Worm (Caenorhabditis elegans) whole organism, L1 larva: ENCODE results near the gene cdo-1.
A peak's percentile ranks its signal among the peaks of the same experiment; 100 is the strongest.

ENCODE experiments used
- aha-1 ChIP-seq: fragments of 150-350 bp; optimal IDR thresholded peaks from 2 replicates; lab custom pipeline; 2014; ENCODE audit warnings: missing biosample characterization, missing genetic modification characterization
- aly-2 ChIP-seq: fragments of 150-350 bp; optimal IDR thresholded peaks from 2 replicates; lab custom pipeline; 2014; ENCODE audit warnings: missing biosample characterization, missing genetic modification characterization
- ama-1 ChIP-seq: fragments of 150-350 bp; optimal IDR thresholded peaks from 2 replicates; lab custom pipeline; 2014
- ceh-8 ChIP-seq: fragments of 200-800 bp; sonication (Bioruptor generic); optimal IDR thresholded peaks from 2 replicates; lab custom pipeline; 2018; ENCODE audit warnings: mild to moderate bottlenecking, missing genetic modification characterization, moderate library complexity, missing compliant biosample characterization
- ceh-82 ChIP-seq, 3 experiments: fragments of 150-350 bp in 1 of 3; sonication (generic microtip) in 2 of 3; optimal IDR thresholded peaks; 2 replicates each; lab custom pipeline; 2014 to 2017; ENCODE audit warnings: missing biosample characterization in 3 of 3, missing genetic modification characterization in 3 of 3
- ces-1 ChIP-seq: fragments of 150-350 bp; optimal IDR thresholded peaks from 2 replicates; lab custom pipeline; 2014; ENCODE audit warnings: missing biosample characterization, missing genetic modification reagents, missing genetic modification characterization
- dsc-1 ChIP-seq: sonication (generic microtip); optimal IDR thresholded peaks from 2 replicates; lab custom pipeline; 2016; ENCODE audit warnings: mild to moderate bottlenecking, missing genetic modification characterization, missing compliant biosample characterization
- efl-1 ChIP-seq, 4 experiments: fragments of 150-350 bp; optimal IDR thresholded peaks in 3 of 4; peaks in 1 of 4; 1 replicate in 1 of 4; 2 replicates in 3 of 4; lab custom pipeline; 2014; ENCODE audit warnings: missing biosample characterization in 2 of 4, missing genetic modification characterization in 2 of 4, missing genetic modification reagents in 2 of 4
- egl-13 ChIP-seq: sonication (generic microtip); optimal IDR thresholded peaks from 2 replicates; lab custom pipeline; 2016; ENCODE audit warnings: missing genotype, missing genetic modification reagents, missing genetic modification characterization, missing compliant biosample characterization
- egl-27 ChIP-seq, 2 experiments: fragments of 150-350 bp in 1 of 2; sonication (generic microtip); optimal IDR thresholded peaks; 3 replicates each; lab custom pipeline; 2017 to 2018; ENCODE audit warnings: missing biosample characterization in 2 of 2, missing genetic modification characterization in 2 of 2, missing genetic modification reagents in 2 of 2
- elt-2 ChIP-seq: sonication (generic microtip); optimal IDR thresholded peaks from 2 replicates; lab custom pipeline; 2016; ENCODE audit warnings: missing genetic modification characterization, mild to moderate bottlenecking, inconsistent platforms, missing compliant biosample characterization, missing genetic modification reagents
- elt-3 ChIP-seq, 6 experiments: fragments of 150-350 bp in 1 of 6; sonication (generic microtip); optimal IDR thresholded peaks; 2 replicates each; lab custom pipeline; 2017 to 2018; ENCODE audit warnings: missing biosample characterization in 6 of 6, missing genetic modification characterization in 6 of 6, inconsistent platforms in 1 of 6
- ets-5 ChIP-seq: fragments of 200-800 bp; sonication (Bioruptor generic); IDR thresholded peaks from 2 replicates; pipeline ENCODE4 v1.3.6; 2022; ENCODE audit warnings: missing genetic modification characterization, missing compliant biosample characterization
- fkh-4 ChIP-seq: sonication (generic microtip); optimal IDR thresholded peaks from 2 replicates; lab custom pipeline; 2016; ENCODE audit warnings: missing compliant biosample characterization, missing genetic modification characterization, borderline replicate concordance
- fkh-8 ChIP-seq: sonication (generic microtip); optimal IDR thresholded peaks from 2 replicates; lab custom pipeline; 2016; ENCODE audit warnings: mild to moderate bottlenecking, missing genetic modification characterization, missing compliant biosample characterization
- fos-1 ChIP-seq: fragments of 150-350 bp; optimal IDR thresholded peaks from 2 replicates; lab custom pipeline; 2014; ENCODE audit warnings: missing biosample characterization, missing genetic modification characterization
- hlh-4 ChIP-seq: sonication (generic microtip); optimal IDR thresholded peaks from 2 replicates; lab custom pipeline; 2016; ENCODE audit warnings: mild to moderate bottlenecking, missing genetic modification characterization, missing compliant biosample characterization
- hpl-2 ChIP-seq: fragments of 150-350 bp; optimal IDR thresholded peaks from 2 replicates; lab custom pipeline; 2014; ENCODE audit warnings: missing biosample characterization, missing genetic modification reagents, missing genetic modification characterization
- irx-1 ChIP-seq: sonication (generic microtip); optimal IDR thresholded peaks from 2 replicates; lab custom pipeline; 2016; ENCODE audit warnings: missing genetic modification characterization, missing compliant biosample characterization
- lin-13 ChIP-seq: fragments of 150-350 bp; optimal IDR thresholded peaks from 2 replicates; lab custom pipeline; 2014; ENCODE audit warnings: missing biosample characterization, missing genetic modification reagents, missing genetic modification characterization
- lin-14 ChIP-seq: fragments of 200-800 bp; sonication (Bioruptor generic); optimal IDR thresholded peaks from 2 replicates; lab custom pipeline; 2018; ENCODE audit warnings: mild to moderate bottlenecking, missing genetic modification characterization, moderate library complexity, missing compliant biosample characterization
- lir-3 ChIP-seq: sonication (generic microtip); optimal IDR thresholded peaks from 2 replicates; lab custom pipeline; 2016; ENCODE audit warnings: mild to moderate bottlenecking, missing genetic modification characterization, moderate library complexity, missing compliant biosample characterization; ENCODE audit not compliant: poor library complexity
- lsy-2 ChIP-seq, 2 experiments: fragments of 150-350 bp; optimal IDR thresholded peaks; 2 replicates each; lab custom pipeline; 2014; ENCODE audit warnings: missing biosample characterization in 2 of 2, missing genetic modification characterization in 2 of 2
- mef-2 ChIP-seq: fragments of 150-350 bp; optimal IDR thresholded peaks from 2 replicates; lab custom pipeline; 2014; ENCODE audit warnings: missing biosample characterization, missing genetic modification characterization
- nhr-11 ChIP-seq: fragments of 150-350 bp; optimal IDR thresholded peaks from 2 replicates; lab custom pipeline; 2014; ENCODE audit warnings: missing biosample characterization, missing genetic modification characterization
- nhr-12 ChIP-seq: sonication (generic microtip); optimal IDR thresholded peaks from 2 replicates; lab custom pipeline; 2017; ENCODE audit warnings: missing biosample characterization, missing genetic modification characterization
- nhr-20 ChIP-seq: sonication (generic microtip); optimal IDR thresholded peaks from 2 replicates; lab custom pipeline; 2016; ENCODE audit warnings: mild to moderate bottlenecking, missing genetic modification characterization, missing compliant biosample characterization
- nhr-28 ChIP-seq: fragments of 150-350 bp; optimal IDR thresholded peaks from 2 replicates; lab custom pipeline; 2014; ENCODE audit warnings: missing biosample characterization, missing genetic modification characterization
- nhr-47 ChIP-seq: sonication (generic microtip); optimal IDR thresholded peaks from 2 replicates; lab custom pipeline; 2016; ENCODE audit warnings: mild to moderate bottlenecking, missing genetic modification characterization, moderate library complexity, missing compliant biosample characterization
- nhr-71 ChIP-seq: sonication (generic microtip); optimal IDR thresholded peaks from 2 replicates; lab custom pipeline; 2016; ENCODE audit warnings: mild to moderate bottlenecking, missing genetic modification characterization, moderate library complexity, missing compliant biosample characterization
- nhr-76 ChIP-seq: sonication (generic microtip); optimal IDR thresholded peaks from 2 replicates; lab custom pipeline; 2017; ENCODE audit warnings: missing biosample characterization, missing genetic modification characterization
- nhr-90 ChIP-seq: sonication (generic microtip); optimal IDR thresholded peaks from 2 replicates; lab custom pipeline; 2016; ENCODE audit warnings: mild to moderate bottlenecking, missing genetic modification characterization, missing compliant biosample characterization; ENCODE audit not compliant: poor library complexity
- pag-3 ChIP-seq: sonication (generic microtip); optimal IDR thresholded peaks from 2 replicates; lab custom pipeline; 2017; ENCODE audit warnings: missing genetic modification characterization, mild to moderate bottlenecking, missing compliant biosample characterization, antibody characterized with exemption, borderline replicate concordance; ENCODE audit not compliant: insufficient read depth
- pax-3 ChIP-seq: fragments of 200-800 bp; sonication (Bioruptor generic); optimal IDR thresholded peaks from 2 replicates; lab custom pipeline; 2018; ENCODE audit warnings: mild to moderate bottlenecking, missing genetic modification characterization, moderate library complexity, missing compliant biosample characterization
- rnt-1 ChIP-seq: sonication (generic microtip); optimal IDR thresholded peaks from 2 replicates; lab custom pipeline; 2016; ENCODE audit warnings: mild to moderate bottlenecking, missing genetic modification characterization, moderate library complexity, missing compliant biosample characterization
- skn-1 ChIP-seq: fragments of 150-350 bp; optimal IDR thresholded peaks from 2 replicates; lab custom pipeline; 2014; ENCODE audit warnings: missing biosample characterization, missing genetic modification characterization
- snu-23 ChIP-seq: sonication (generic microtip); optimal IDR thresholded peaks from 2 replicates; lab custom pipeline; 2016; ENCODE audit warnings: missing genetic modification characterization, missing compliant biosample characterization
- sox-4 ChIP-seq: sonication (generic microtip); optimal IDR thresholded peaks from 2 replicates; lab custom pipeline; 2016; ENCODE audit warnings: missing genetic modification characterization, missing compliant biosample characterization
- sptf-1 ChIP-seq: fragments of 150-350 bp; optimal IDR thresholded peaks from 2 replicates; lab custom pipeline; 2014; ENCODE audit warnings: missing biosample characterization, missing genetic modification characterization
- sup-37 ChIP-seq: fragments of 200-800 bp; sonication (Bioruptor generic); optimal IDR thresholded peaks from 2 replicates; lab custom pipeline; 2018; ENCODE audit warnings: mild to moderate bottlenecking, missing genetic modification characterization, missing compliant biosample characterization
- swsn-7 ChIP-seq: sonication (generic microtip); optimal IDR thresholded peaks from 2 replicates; lab custom pipeline; 2016; ENCODE audit warnings: missing genetic modification characterization, missing compliant biosample characterization
- tlp-1 ChIP-seq: fragments of 150-350 bp; optimal IDR thresholded peaks from 2 replicates; lab custom pipeline; 2014; ENCODE audit warnings: missing biosample characterization, missing genetic modification characterization
- unc-86 ChIP-seq: sonication (generic microtip); optimal IDR thresholded peaks from 2 replicates; lab custom pipeline; 2016; ENCODE audit warnings: missing genetic modification characterization, missing compliant biosample characterization
- unc-98 ChIP-seq: fragments of 200-800 bp; sonication (Bioruptor generic); IDR thresholded peaks from 2 replicates; pipeline ENCODE4 v1.3.6; 2022; ENCODE audit warnings: missing genetic modification characterization, missing compliant biosample characterization
- vab-15 ChIP-seq: sonication (generic microtip); optimal IDR thresholded peaks from 2 replicates; lab custom pipeline; 2017; ENCODE audit warnings: missing genotype, mild to moderate bottlenecking, missing genetic modification characterization, missing compliant biosample characterization
- ztf-11 ChIP-seq, 2 experiments: sonication (generic microtip); optimal IDR thresholded peaks; 2 replicates each; lab custom pipeline; 2016 to 2017; ENCODE audit warnings: missing genetic modification characterization in 2 of 2, missing biosample characterization in 1 of 2, missing compliant biosample characterization in 1 of 2

Gene cdo-1

DNA sequence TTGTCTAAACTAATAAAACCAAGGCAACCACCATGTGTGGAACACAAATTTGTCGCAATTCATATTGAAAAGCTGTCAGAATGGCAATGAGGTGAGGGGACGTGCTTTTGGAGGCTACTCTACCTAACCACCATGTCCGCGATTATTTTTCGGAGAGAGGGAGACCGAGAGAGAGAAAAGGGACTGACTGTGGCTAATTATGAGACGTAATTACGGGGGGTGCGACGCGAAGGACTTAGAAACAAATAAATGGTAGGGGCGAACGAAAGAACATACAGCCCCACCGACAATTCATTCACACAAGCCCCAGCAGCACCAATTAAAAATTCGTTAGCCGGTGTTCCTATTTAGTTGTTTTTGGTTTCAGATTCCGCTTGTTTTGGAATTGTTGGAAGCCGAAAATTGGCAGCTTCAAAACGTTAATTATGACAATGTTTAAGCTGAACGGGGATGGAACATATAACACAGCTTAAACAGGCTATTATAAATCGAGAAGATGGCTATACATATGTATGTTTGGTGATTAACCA is 10.6 kb downstream of the cdo-1 start:
- no peak for TF ChIP-seq aha-1 (tag; lab: Kevin White, UChicago)
- no peak for TF ChIP-seq sup-37 (GFP tag; lab: Kevin White, UChicago)
- no peak for TF ChIP-seq mef-2
- TF ChIP-seq nhr-11, result no peak
- TF ChIP-seq ceh-8, result no peak
- TF ChIP-seq efl-1 (optimal IDR thresholded peaks at IDR 0.05; lab: Kevin White, UChicago), result no peak
- no peak for TF ChIP-seq efl-1 (GFP tag; optimal IDR thresholded peaks at IDR 0.05 in 1 of 2; lab: Kevin White, UChicago)
- no peak for TF ChIP-seq unc-86
- no peak for TF ChIP-seq hpl-2 (GFP tag; lab: Kevin White, UChicago)
- TF ChIP-seq unc-98 (GFP tag; lab: Robert Waterston, UW), result no peak
- TF ChIP-seq nhr-76 (tag; lab: Kevin White, UChicago), result no peak
- TF ChIP-seq swsn-7 (tag; lab: Kevin White, UChicago), result no peak
- no peak for TF ChIP-seq snu-23
- TF ChIP-seq dsc-1 (tag; lab: Kevin White, UChicago), result no peak
- no peak for TF ChIP-seq ets-5 (GFP tag; lab: Robert Waterston, UW)
- TF ChIP-seq elt-3 (tag; optimal IDR thresholded peaks at IDR 0.05; lab: Kevin White, UChicago), result no peak

DNA sequence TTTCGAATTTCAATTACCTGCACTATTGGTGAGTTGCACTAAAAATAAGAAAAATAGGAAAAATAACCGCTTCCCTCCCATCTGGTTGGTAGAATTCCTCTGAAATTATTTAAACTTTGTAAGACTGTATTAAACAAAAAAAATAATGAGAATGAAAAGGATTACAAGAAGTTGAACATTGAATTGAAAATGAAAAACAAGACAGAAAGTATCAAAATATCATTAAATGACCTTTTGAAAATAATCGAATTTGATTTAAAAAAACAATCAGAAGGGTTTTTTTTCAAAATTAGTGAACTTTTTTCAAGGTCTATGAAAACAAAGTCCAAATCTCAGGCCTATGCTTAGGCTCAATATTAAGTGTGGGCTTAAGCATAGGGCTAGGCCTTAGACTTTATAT is 12.0 kb downstream of the cdo-1 start, which contains the start of gene igcm-1:
Gene igcm-1, minus strand, starts transcription at position 101 of the 400 bp plus-strand sequence.
- TF ChIP-seq elt-2 (tag; lab: Kevin White, UChicago) (no peak), ama-1 (lab: Kevin White, UChicago) (no peak), nhr-12 (tag; lab: Kevin White, UChicago) (no peak), hlh-4 (tag; lab: Kevin White, UChicago) (no peak), nhr-76 (tag; lab: Kevin White, UChicago) (no peak)
- TF ChIP-seq, all 84 proteins: peak for 0

DNA sequence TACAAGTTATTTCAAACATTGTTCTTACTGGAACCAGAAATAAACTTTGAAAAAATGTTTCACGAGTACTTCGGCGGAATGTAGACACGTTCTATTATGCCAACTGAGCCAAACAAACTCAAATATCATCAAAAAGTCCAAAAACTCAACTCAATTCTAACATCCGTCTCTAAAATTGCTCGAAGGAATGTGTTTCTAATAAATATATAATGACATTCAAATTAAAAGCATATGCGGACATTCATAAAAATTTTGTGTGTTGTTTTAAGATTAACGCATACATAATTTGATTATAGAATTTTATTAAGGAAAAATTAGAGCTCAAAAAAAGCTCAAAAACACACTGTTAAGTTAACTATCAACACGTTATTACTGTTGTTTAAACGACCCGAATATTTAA is 17.9 kb downstream of the cdo-1 start:
- TF ChIP-seq aly-2 (tag; lab: Kevin White, UChicago) (no peak), dsc-1 (tag; lab: Kevin White, UChicago) (peak; percentile 90), fkh-4 (tag; lab: Kevin White, UChicago) (peak; percentile 89)

DNA sequence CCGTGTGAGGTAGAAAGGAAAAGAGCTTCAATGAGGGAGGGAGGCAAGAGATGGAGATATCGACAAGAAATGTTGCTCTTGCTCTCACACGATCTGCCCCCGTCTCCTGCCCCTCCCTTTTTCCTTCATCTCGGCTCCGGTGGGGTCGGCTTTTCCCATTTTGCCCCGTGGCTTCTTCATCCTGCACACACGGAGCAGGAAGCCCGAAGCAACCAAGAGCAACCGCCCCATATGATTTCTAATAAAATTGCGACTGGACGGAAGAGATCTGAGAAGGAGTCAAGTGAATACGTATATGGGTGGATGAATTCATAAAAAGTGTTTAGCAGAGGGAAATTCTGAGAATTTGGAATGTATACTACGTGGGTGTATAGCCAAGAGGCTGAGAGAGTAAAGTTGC is 18.7 kb downstream of the cdo-1 start:
- TF ChIP-seq vab-15 (tag; lab: Kevin White, UChicago) (no peak), ceh-82 (tag; optimal IDR thresholded peaks at IDR 0.05; lab: Kevin White, UChicago) (peak in 1 of 3 experiments; percentile 46), dsc-1 (tag; lab: Kevin White, UChicago) (peak; percentile 47), swsn-7 (tag; lab: Kevin White, UChicago) (peak; percentile 21), snu-23 (peak; percentile 9), pag-3 (tag; lab: Kevin White, UChicago) (no peak), unc-86 (peak; percentile 20), nhr-28 (tag; lab: Kevin White, UChicago) (no peak), ces-1 (no peak), rnt-1 (tag; lab: Kevin White, UChicago) (no peak), lir-3 (tag; lab: Kevin White, UChicago) (no peak), fkh-8 (tag; lab: Kevin White, UChicago) (peak; percentile 93), egl-27 (tag; optimal IDR thresholded peaks at IDR 0.05; lab: Kevin White, UChicago) (no peak), nhr-20 (tag; lab: Kevin White, UChicago) (no peak), pax-3 (tag; lab: Kevin White, UChicago) (no peak), ztf-11 (tag; optimal IDR thresholded peaks at IDR 0.05; lab: Kevin White, UChicago) (no peak), nhr-90 (no peak), lsy-2 (tag; optimal IDR thresholded peaks at IDR 0.05; lab: Kevin White, UChicago) (no peak), skn-1 (no peak), lin-14 (GFP tag; lab: Kevin White, UChicago) (peak; percentile 74), nhr-71 (peak; percentile 59), egl-13 (tag; lab: Kevin White, UChicago) (peak; percentile 71), sptf-1 (tag; lab: Kevin White, UChicago) (no peak), lin-13 (no peak), fos-1 (no peak), elt-2 (tag; lab: Kevin White, UChicago) (no peak), irx-1 (tag; lab: Kevin White, UChicago) (no peak), tlp-1 (no peak), nhr-47 (tag; lab: Kevin White, UChicago) (peak; percentile 63), sox-4 (tag; lab: Kevin White, UChicago) (no peak), aha-1 (tag; lab: Kevin White, UChicago) (no peak)
